Worm (Caenorhabditis elegans) whole organism, L4/young adult: ENCODE measurements around the gene C03H5.4.

Experiments
- W03F9.2 ChIP-seq: fragments of 150-350 bp; optimal IDR thresholded peaks from 2 replicates; lab custom pipeline; 2014; ENCODE audit warnings: missing biosample characterization, missing genetic modification characterization
- dao-5 ChIP-seq: sonication (generic microtip); optimal IDR thresholded peaks from 2 replicates; lab custom pipeline; 2016; ENCODE audit warnings: missing genotype, missing genetic modification characterization, moderate library complexity, missing compliant biosample characterization
- him-1 ChIP-seq: sonication (generic microtip); optimal IDR thresholded peaks from 2 replicates; lab custom pipeline; 2016; ENCODE audit warnings: missing genotype, missing genetic modification reagents, missing genetic modification characterization, missing compliant biosample characterization

Gene C03H5.4

DNA sequence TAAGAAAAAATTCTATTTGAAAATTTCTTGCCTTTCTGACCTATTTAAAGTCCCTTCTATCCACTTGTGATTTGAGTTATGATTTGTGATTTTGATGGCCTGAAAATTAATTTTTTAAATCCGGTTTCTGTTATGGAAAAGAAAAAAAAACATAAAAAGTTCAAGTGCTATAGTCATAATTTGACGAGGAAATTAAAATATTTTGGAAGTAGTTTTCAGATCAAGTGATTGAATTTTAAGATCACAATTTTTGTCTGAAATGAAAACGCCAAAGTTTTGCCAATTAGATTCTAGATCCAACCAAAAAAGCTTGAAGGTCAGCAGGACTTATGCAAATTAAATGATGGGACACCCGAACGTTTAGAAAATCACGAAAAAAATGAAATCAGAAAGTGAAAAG lies 7.6 kb upstream of the C03H5.4 start, which contains the start of gene ptr-3:
Gene ptr-3, minus strand, starts transcription at position 101 of the 400 bp plus-strand sequence.
- TF ChIP-seq dao-5 (tag; lab: Kevin White, UChicago) (no peak), him-1 (tag; lab: Kevin White, UChicago) (no peak), W03F9.2 (tag; lab: Kevin White, UChicago) (no peak)

DNA sequence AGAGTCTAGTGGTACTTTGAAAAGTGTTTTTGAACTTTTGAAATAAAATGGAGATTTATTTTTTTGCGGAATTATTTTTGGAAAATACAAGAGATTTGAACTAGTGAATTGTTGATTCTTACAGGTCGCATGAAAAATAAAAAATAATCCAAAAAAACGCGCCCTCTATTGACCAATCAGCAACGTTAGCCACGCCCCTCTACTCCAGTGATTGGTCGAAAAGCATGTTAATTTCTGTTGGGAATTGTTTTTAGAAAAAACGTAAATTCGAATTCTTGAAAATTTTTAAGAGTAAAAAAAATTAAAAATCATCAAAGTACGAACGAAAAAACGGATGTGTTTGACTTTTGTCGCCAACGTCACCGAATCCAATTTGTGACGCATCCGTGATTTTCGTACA lies 4.7 kb upstream of the C03H5.4 start:
- TF ChIP-seq W03F9.2 (tag; lab: Kevin White, UChicago) (no peak), dao-5 (tag; lab: Kevin White, UChicago) (no peak), him-1 (tag; lab: Kevin White, UChicago) (no peak)

DNA sequence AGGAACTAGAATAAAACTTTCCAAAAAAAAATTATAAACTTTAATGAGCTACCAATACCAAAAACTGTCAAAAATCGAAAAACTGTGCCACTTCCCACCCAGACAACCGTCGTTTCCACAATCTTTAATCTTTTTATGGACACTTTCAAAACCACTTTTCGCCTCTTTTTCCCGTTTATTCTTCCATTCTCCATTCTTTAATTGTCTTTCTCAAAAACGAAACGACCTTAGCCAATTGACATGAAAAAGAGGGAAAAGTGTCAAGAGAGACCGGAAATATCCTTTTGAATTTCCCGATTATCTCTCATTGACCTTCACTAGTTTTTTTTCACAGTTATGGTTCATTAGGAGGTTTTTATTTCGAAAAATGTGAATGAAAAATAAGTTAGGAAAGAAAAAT lies 3.5 kb upstream of the C03H5.4 start:
- no peak for TF ChIP-seq him-1 (tag; lab: Kevin White, UChicago)
- no peak for TF ChIP-seq dao-5 (tag; lab: Kevin White, UChicago)
- no peak for TF ChIP-seq W03F9.2 (tag; lab: Kevin White, UChicago)

DNA sequence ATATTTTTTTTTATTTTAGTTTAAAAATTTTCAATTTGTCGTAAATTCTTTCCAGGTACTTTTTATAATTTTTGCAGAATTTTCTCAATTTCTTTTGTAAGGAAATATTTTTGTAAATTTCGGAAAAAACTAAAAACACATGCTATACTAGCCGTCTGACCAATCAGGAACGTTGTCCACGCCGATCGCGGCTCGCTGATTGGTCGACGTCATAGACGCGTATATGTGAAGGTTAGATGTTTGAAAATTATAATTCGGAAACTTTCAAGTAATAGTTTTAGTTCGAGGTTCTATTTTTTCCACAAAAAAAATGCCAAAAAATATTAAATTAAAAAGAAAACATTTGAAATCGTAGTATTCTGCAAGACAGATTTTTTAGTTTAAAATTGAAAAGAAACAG lies 2.8 kb upstream of the C03H5.4 start:
- TF ChIP-seq him-1 (tag; lab: Kevin White, UChicago), result no peak

DNA sequence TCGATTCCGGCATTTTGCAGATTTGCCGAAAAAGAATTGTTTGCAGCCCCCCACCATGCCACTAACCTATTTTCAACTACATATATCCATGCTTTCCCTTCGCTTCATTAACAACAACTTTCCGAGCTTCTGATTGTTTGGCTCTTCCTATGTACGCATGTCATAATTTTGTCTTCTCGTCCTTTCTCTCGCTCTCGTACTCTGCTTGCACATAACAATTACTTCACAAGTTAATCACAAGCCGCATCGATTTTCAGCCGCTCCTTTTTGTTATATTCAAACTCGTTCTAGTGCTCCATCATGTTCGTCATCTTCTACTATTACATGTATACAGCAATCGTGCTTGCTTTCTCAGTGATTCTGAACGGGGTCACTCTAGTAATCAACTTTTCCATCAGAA lies 3.3 kb downstream of the C03H5.4 start, which contains the start of gene C03H5.9:
Gene C03H5.9, plus strand, starts transcription at position 301 of the 400 bp plus-strand sequence.
- TF ChIP-seq dao-5 (tag; lab: Kevin White, UChicago) (no peak), him-1 (tag; lab: Kevin White, UChicago) (no peak), W03F9.2 (tag; lab: Kevin White, UChicago) (no peak)

DNA sequence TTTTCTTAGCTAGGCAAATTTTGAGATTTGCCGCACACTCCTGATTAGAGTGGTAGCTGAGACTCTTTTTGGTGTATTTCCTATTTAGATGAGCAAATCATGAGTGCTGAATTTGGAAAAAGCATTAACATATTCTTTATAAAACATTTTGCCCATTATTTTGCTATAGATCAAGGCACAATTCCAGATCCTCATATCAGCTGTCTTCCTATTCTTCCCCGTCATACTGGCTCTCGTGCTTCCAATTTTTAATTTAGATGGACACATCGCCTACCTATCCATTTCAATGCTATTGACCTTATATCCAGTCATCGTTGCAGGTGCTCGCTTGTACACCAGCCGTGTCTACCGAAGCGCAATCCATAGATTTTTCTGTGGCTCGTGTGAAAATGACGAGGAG lies 4.9 kb downstream of the C03H5.4 start, which contains the start of gene C03H5.7:
Gene C03H5.7, plus strand, starts transcription at position 301 of the 400 bp plus-strand sequence.
- TF ChIP-seq W03F9.2 (tag; lab: Kevin White, UChicago) (no peak), him-1 (tag; lab: Kevin White, UChicago) (no peak), dao-5 (tag; lab: Kevin White, UChicago) (no peak)

DNA sequence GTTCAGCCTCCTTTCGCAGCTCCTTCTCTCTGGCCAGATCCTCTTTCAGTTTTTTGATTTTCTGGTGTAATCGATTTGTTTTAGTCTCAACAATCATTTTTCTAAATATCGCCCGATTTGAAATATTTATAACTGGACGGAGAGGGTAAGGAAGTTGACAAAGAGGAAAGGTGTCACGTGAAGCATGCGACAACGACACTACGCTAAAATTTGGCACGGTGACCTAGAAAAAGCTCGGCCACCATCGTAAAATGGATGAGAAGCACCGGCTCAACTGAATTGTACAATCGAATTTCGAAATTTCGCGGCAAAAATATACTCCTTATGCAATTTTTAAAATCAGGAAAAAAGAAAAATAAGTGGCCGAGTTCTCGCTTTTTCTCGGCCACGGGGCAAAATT lies 10.2 kb downstream of the C03H5.4 start, which contains the start of gene C03H5.5:
Gene C03H5.5, minus strand, starts transcription at position 101 of the 400 bp plus-strand sequence.
- TF ChIP-seq dao-5 (tag; lab: Kevin White, UChicago), result no peak
- no peak for TF ChIP-seq him-1 (tag; lab: Kevin White, UChicago)
- no peak for TF ChIP-seq W03F9.2 (tag; lab: Kevin White, UChicago)

DNA sequence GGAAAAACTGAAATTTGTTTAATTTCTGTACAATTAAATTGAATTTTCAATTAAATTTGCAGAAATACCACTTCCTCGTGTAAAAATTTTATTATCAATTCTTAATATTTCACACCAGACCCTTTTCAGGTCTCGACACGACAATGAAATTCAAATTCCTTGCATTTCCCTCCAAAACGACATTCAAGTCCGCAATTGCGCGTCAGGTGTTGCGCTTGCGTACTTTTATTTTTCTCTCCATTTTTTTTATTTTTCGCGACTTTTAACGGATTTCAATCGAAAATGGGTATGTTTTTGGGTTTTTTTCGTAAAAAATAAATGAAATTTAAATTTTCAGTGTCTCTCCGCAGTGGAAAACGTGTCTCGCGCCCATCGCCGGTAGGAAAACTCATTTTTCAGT lies 10.9 kb downstream of the C03H5.4 start, which contains the start of gene C03H5.3:
Gene C03H5.3, plus strand, starts transcription at position 132 of the 400 bp plus-strand sequence.
- no peak for TF ChIP-seq W03F9.2 (tag; lab: Kevin White, UChicago)
- no peak for TF ChIP-seq dao-5 (tag; lab: Kevin White, UChicago)
- no peak for TF ChIP-seq him-1 (tag; lab: Kevin White, UChicago)

DNA sequence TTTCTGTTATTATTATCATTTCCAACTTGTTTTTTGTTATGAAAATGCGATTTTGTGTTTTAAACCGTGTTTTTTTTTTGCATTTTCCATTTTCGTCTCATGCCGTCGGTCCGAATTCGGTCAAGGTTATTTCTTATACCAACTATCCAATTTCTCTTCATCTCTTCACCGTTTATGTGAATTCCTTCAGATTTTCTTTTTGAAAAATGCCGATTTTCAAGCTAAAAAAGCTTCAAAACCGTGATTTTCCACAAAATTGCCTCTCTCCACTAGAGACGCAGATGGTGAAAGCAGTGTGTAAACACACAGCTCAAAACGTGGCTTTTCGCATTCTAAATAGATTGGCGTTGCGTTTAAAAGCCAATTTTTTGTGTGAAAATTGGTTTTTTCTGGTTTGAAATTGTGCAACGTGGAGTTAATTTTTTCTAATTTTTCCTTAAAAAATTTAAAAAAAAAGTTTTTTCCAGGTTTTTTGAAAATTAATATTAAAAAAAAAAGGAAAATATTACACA lies 12.8 kb downstream of the C03H5.4 start:
- TF ChIP-seq him-1 (tag; lab: Kevin White, UChicago) (no peak), dao-5 (tag; lab: Kevin White, UChicago) (no peak), W03F9.2 (tag; lab: Kevin White, UChicago) (no peak)

DNA sequence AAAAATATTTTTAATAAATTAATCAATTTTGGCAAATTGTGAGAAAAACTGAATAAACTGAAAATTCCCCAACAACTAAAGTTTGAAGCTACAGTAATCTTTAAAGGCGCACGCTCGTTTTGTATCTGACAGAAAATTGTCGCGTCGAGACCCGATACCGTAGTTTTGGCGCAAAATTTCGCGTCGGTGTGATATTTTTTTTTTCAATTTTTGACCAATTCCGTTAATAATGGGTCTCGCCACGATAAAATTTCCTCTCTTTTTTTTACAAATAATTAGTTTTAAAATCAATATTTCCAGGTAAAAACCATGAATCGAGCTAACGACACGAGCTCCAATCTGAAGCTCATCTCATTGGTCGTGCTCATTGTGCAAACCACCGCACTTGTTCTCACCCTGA lies 13.5 kb downstream of the C03H5.4 start, which contains the start of gene nstp-4:
Gene nstp-4, plus strand, starts transcription at position 301 of the 400 bp plus-strand sequence.
- TF ChIP-seq dao-5 (tag; lab: Kevin White, UChicago), result no peak

DNA sequence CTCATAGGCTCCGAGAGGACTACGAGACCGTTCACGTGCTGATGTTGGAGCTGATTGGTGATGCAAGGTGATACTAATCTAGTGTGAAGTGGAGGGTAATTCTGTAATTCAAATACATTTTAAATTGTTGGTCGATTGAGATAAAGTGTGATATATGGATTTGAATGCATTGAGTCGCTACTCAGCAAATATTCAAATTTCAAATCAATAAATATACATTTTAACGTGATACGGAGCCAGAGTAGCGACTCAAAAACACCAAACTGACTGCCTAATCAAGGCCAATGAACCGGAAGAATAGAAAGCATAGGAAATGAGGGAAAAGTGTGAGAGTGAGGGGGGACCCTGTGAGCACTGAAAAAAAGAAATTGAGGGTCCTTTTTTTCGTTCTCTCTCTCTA lies 24.3 kb downstream of the C03H5.4 start, which contains the start of gene C03H5.6:
Gene C03H5.6, minus strand, starts transcription at position 101 of the 400 bp plus-strand sequence.
- TF ChIP-seq dao-5 (tag; lab: Kevin White, UChicago) (no peak), W03F9.2 (tag; lab: Kevin White, UChicago) (no peak), him-1 (tag; lab: Kevin White, UChicago) (no peak)

DNA sequence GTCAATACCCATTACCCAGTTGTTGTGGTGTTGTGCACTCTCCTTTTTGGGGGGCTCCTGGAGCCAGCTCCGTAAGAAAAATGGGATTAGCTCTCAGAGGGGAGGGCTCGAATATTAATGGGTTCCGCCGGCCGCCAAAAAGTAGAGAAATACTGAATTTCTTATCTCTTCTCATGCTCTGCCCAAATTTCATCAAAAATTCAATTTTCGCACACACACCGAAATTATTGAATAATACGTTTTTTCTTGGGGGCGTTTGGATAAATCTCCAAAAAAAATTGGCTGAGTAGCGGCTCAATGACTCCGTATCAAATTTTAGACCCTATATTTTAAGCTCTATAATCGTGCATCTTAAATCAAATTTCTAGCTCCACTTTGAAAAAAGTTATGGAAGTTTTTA lies 25.1 kb downstream of the C03H5.4 start:
- no peak for TF ChIP-seq W03F9.2 (tag; lab: Kevin White, UChicago)
- TF ChIP-seq dao-5 (tag; lab: Kevin White, UChicago), result no peak
- TF ChIP-seq him-1 (tag; lab: Kevin White, UChicago), result no peak

DNA sequence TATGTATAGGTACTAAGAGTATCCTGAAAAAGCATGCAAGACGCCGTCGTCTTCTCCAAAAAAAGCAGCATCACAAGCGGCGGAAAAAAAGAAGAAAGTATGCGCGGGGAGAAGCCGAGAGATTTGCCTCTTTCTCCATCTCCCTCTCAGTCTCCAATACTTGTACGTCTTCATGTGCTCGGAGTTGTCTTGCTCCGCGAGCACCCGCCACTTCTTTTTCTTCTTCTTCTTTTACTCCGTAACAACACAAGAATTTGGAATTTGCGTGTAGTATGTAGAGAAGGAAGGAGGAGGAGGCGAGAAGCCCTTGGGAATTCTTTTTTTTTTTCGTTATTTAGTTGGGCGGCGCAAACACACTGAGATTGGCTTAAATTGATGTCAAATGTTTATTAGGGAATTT lies 26.2 kb downstream of the C03H5.4 start:
- TF ChIP-seq dao-5 (tag; lab: Kevin White, UChicago), result no peak
- TF ChIP-seq him-1 (tag; lab: Kevin White, UChicago), result peak; percentile 27
- TF ChIP-seq W03F9.2 (tag; lab: Kevin White, UChicago), result no peak

DNA sequence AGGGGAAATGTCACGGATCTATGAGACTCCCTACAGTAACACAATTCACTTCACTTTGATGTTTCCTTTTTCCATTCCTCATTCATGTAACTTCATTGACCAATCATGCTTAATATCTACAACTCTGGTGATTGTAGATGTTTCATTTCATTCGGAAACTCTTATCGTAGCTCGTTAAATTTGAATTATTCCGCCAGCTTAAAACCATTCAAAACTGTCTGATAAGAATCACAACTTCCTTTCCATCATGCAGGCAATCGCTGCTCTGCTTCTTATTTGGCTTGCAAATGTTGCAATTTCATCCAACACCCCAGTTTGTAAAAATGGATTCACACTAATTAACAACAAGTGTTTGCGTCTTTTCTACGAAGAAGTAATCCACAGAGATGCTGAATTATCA lies 27.4 kb downstream of the C03H5.4 start, which contains the start of gene clec-10:
Gene clec-10, plus strand, starts transcription at position 244 of the 400 bp plus-strand sequence.
- TF ChIP-seq dao-5 (tag; lab: Kevin White, UChicago), result no peak
- TF ChIP-seq him-1 (tag; lab: Kevin White, UChicago), result no peak
- no peak for TF ChIP-seq W03F9.2 (tag; lab: Kevin White, UChicago)
